Worm (Caenorhabditis elegans) whole organism, L1 larva: ENCODE results near the gene C06E4.2.

ENCODE experiments used
- ceh-88 ChIP-seq: fragments of 200-800 bp; sonication (Bioruptor generic); IDR thresholded peaks from 2 replicates; pipeline ENCODE4 v1.3.6; 2022; ENCODE audit warnings: missing genetic modification characterization, missing compliant biosample characterization
- dpl-1 ChIP-seq, 3 experiments: fragments of 150-350 bp in 2 of 3; sonication (generic microtip) in 1 of 3; optimal IDR thresholded peaks; 2 replicates each; lab custom pipeline; 2014 to 2017; ENCODE audit warnings: missing biosample characterization in 3 of 3, missing genetic modification characterization in 3 of 3, missing genetic modification reagents in 3 of 3
- egl-27 ChIP-seq, 2 experiments: fragments of 150-350 bp in 1 of 2; sonication (generic microtip); optimal IDR thresholded peaks; 3 replicates each; lab custom pipeline; 2017 to 2018; ENCODE audit warnings: missing biosample characterization in 2 of 2, missing genetic modification characterization in 2 of 2, missing genetic modification reagents in 2 of 2
- fkh-10 ChIP-seq: sonication (generic microtip); optimal IDR thresholded peaks from 2 replicates; lab custom pipeline; 2017; ENCODE audit warnings: missing biosample characterization, missing genetic modification reagents, missing genetic modification characterization
- fos-1 ChIP-seq: fragments of 150-350 bp; optimal IDR thresholded peaks from 2 replicates; lab custom pipeline; 2014; ENCODE audit warnings: missing biosample characterization, missing genetic modification characterization
- grh-1 ChIP-seq: fragments of 200-800 bp; sonication (Bioruptor generic); IDR thresholded peaks from 2 replicates; pipeline ENCODE4 v1.3.6; 2022; ENCODE audit warnings: missing genetic modification reagents, missing genetic modification characterization, missing compliant biosample characterization
- lir-3 ChIP-seq: sonication (generic microtip); optimal IDR thresholded peaks from 2 replicates; lab custom pipeline; 2016; ENCODE audit warnings: mild to moderate bottlenecking, missing genetic modification characterization, moderate library complexity, missing compliant biosample characterization; ENCODE audit not compliant: poor library complexity
- lsy-2 ChIP-seq, 2 experiments: fragments of 150-350 bp; optimal IDR thresholded peaks; 2 replicates each; lab custom pipeline; 2014; ENCODE audit warnings: missing biosample characterization in 2 of 2, missing genetic modification characterization in 2 of 2
- nhr-11 ChIP-seq: fragments of 150-350 bp; optimal IDR thresholded peaks from 2 replicates; lab custom pipeline; 2014; ENCODE audit warnings: missing biosample characterization, missing genetic modification characterization
- nhr-76 ChIP-seq: sonication (generic microtip); optimal IDR thresholded peaks from 2 replicates; lab custom pipeline; 2017; ENCODE audit warnings: missing biosample characterization, missing genetic modification characterization
- nhr-77 ChIP-seq: fragments of 150-350 bp; optimal IDR thresholded peaks from 2 replicates; lab custom pipeline; 2014; ENCODE audit warnings: missing biosample characterization, missing genetic modification characterization
- unc-86 ChIP-seq: sonication (generic microtip); optimal IDR thresholded peaks from 2 replicates; lab custom pipeline; 2016; ENCODE audit warnings: missing genetic modification characterization, missing compliant biosample characterization
- ztf-11 ChIP-seq, 2 experiments: sonication (generic microtip); optimal IDR thresholded peaks; 2 replicates each; lab custom pipeline; 2016 to 2017; ENCODE audit warnings: missing genetic modification characterization in 2 of 2, missing biosample characterization in 1 of 2, missing compliant biosample characterization in 1 of 2

DNA sequence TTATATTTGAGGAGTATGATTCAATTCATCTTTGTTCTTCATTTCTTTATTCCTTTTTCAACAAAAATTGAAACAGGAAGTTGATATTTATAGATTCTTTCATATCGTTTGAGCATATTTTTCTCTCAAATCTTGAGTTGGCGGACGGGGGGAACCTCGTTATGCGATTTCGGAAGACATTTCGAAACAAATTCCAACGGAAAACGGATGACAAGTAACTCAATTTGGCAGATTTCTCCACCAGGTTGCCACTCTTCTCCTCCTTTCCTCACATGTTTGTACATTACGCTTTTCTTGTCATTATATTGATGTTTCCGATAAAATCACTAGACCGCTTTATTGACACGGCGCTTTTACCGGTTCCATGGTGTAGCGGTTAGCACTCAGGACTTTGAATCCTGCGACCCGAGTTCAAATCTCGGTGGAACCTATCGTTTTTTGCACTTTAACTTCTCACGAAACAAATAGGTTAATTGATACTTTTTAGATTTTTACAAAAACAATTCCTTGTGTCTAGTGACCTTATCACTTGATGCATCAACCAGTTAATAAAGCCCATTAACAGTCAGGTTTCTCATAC lies 1.7 kb upstream of the C06E4.2 start:
- TF ChIP-seq egl-27 (tag; optimal IDR thresholded peaks at IDR 0.05; lab: Kevin White, UChicago) = no peak
- no peak for TF ChIP-seq ceh-88 (GFP tag; lab: Robert Waterston, UW)
- no peak for TF ChIP-seq grh-1
- no peak for TF ChIP-seq nhr-77 (tag; lab: Kevin White, UChicago)
- TF ChIP-seq ztf-11 (tag; optimal IDR thresholded peaks at IDR 0.05; lab: Kevin White, UChicago) = no peak
- TF ChIP-seq lsy-2 (tag; optimal IDR thresholded peaks at IDR 0.05; lab: Kevin White, UChicago) = no peak
- no peak for TF ChIP-seq fkh-10
- no peak for TF ChIP-seq nhr-11 (tag; lab: Kevin White, UChicago)
- TF ChIP-seq fos-1 (tag; lab: Kevin White, UChicago) = no peak
- no peak for TF ChIP-seq lir-3 (tag; lab: Kevin White, UChicago)
- no peak for TF ChIP-seq dpl-1 (GFP tag; optimal IDR thresholded peaks at IDR 0.05; lab: Kevin White, UChicago)
- TF ChIP-seq nhr-76 (tag; lab: Kevin White, UChicago) = no peak
- TF ChIP-seq unc-86 (tag; lab: Kevin White, UChicago) = no peak
